Worm (Caenorhabditis elegans): ENCODE measurements around the gene C04E6.8.

- TF ChIP-seq snpc-4 (tag; optimal IDR thresholded peaks at IDR 0.05) (no peak), nhr-76 (tag; optimal IDR thresholded peaks at IDR 0.05) (no peak), pha-4 (tag; optimal IDR thresholded peaks at IDR 0.05) (no peak), unc-39 (tag; optimal IDR thresholded peaks at IDR 0.05) (no peak), ces-1 (GFP tag; optimal IDR thresholded peaks at IDR 0.05) (no peak), lsy-2 (tag; optimal IDR thresholded peaks at IDR 0.05) (no peak), elt-3 (tag; optimal IDR thresholded peaks at IDR 0.05) (no peak), nhr-237 (tag; optimal IDR thresholded peaks at IDR 0.05) (no peak), unc-62 (GFP tag; optimal IDR thresholded peaks at IDR 0.05) (no peak), cnd-1 (tag; optimal IDR thresholded peaks at IDR 0.05) (no peak)
Observed at ce11 chrV:5891204-5891603, 7.6 kb upstream of the C04E6.8 start.
